Worm (Caenorhabditis elegans) whole organism, L4 larva: ENCODE data around the gene cnk-1.
A peak's percentile ranks its signal among the peaks of the same experiment; 100 is the strongest.

Experiments
- F26F4.8 ChIP-seq: fragments of 200-800 bp; sonication (Bioruptor generic); conservative IDR thresholded peaks from 2 replicates; pipeline ENCODE4 v1.3.6; 2022; ENCODE audit warnings: missing genetic modification characterization, missing compliant biosample characterization
- F37D6.2 ChIP-seq: sonication (generic microtip); optimal IDR thresholded peaks from 2 replicates; lab custom pipeline; 2016; ENCODE audit warnings: mild to moderate bottlenecking, missing genetic modification characterization, missing compliant biosample characterization
- F49E8.2 ChIP-seq: sonication (generic microtip); optimal IDR thresholded peaks from 2 replicates; lab custom pipeline; 2016; ENCODE audit warnings: missing compliant biosample characterization, mild to moderate bottlenecking, missing genetic modification characterization, borderline replicate concordance
- T26A8.4 ChIP-seq: fragments of 200-800 bp; sonication (Bioruptor generic); IDR thresholded peaks from 2 replicates; pipeline ENCODE4 v1.3.6; 2022; ENCODE audit warnings: missing genetic modification characterization, missing compliant biosample characterization
- Y48G9A.11 ChIP-seq: fragments of 200-800 bp; sonication (Bioruptor generic); IDR thresholded peaks from 2 replicates; pipeline ENCODE4 v1.3.6; 2022; ENCODE audit warnings: missing genetic modification reagents, missing genetic modification characterization, missing compliant biosample characterization
- Y75B8A.6 ChIP-seq: fragments of 200-800 bp; sonication (Bioruptor generic); IDR thresholded peaks from 2 replicates; pipeline ENCODE4 v1.3.6; 2022; ENCODE audit warnings: missing genetic modification reagents, missing genetic modification characterization, missing compliant biosample characterization
- ZK337.2 ChIP-seq: fragments of 200-800 bp; sonication (Bioruptor generic); IDR thresholded peaks from 2 replicates; pipeline ENCODE4 v1.3.6; 2022; ENCODE audit warnings: missing genetic modification reagents, missing genetic modification characterization, missing compliant biosample characterization
- ZK546.5 ChIP-seq, 2 experiments: sonication (generic microtip); optimal IDR thresholded peaks; 2 replicates each; lab custom pipeline; 2017; ENCODE audit warnings: missing biosample characterization in 2 of 2, missing genetic modification characterization in 2 of 2
- aha-1 ChIP-seq: fragments of 150-350 bp; peaks from one replicate; lab custom pipeline; 2014; ENCODE audit warnings: missing biosample characterization, missing genetic modification characterization
- aly-2 ChIP-seq: sonication (generic microtip); optimal IDR thresholded peaks from 2 replicates; lab custom pipeline; 2018; ENCODE audit warnings: missing biosample characterization, missing genetic modification characterization
- attf-4 ChIP-seq: sonication (generic microtip); optimal IDR thresholded peaks from 3 replicates; lab custom pipeline; 2017; ENCODE audit warnings: missing biosample characterization, missing genetic modification characterization
- ceh-20 ChIP-seq: fragments of 200-800 bp; sonication (Bioruptor generic); IDR thresholded peaks from 2 replicates; pipeline ENCODE4 v1.3.6; 2022; ENCODE audit warnings: missing genetic modification reagents, missing genetic modification characterization, missing compliant biosample characterization
- ceh-62 ChIP-seq: sonication (generic microtip); optimal IDR thresholded peaks from 2 replicates; lab custom pipeline; 2017; ENCODE audit warnings: missing biosample characterization, missing genetic modification characterization
- ctbp-1 ChIP-seq: fragments of 200-800 bp; sonication (Bioruptor generic); IDR thresholded peaks from 2 replicates; pipeline ENCODE4 v1.3.6; 2022; ENCODE audit warnings: missing genetic modification reagents, missing genetic modification characterization, missing compliant biosample characterization
- daf-16 ChIP-seq, 3 experiments: sonication (generic microtip); optimal IDR thresholded peaks; 2 replicates each; lab custom pipeline; 2016 to 2017; ENCODE audit warnings: missing genetic modification characterization in 3 of 3, missing genetic modification reagents in 3 of 3, mild to moderate bottlenecking in 2 of 3, missing compliant biosample characterization in 2 of 3, missing biosample characterization in 1 of 3, moderate library complexity in 1 of 3
- daf-19 ChIP-seq: fragments of 200-800 bp; sonication (Bioruptor generic); conservative IDR thresholded peaks from 2 replicates; pipeline ENCODE4 v1.3.6; 2022; ENCODE audit warnings: missing genetic modification characterization, missing compliant biosample characterization
- daf-8 ChIP-seq: fragments of 200-800 bp; sonication (Bioruptor generic); IDR thresholded peaks from 2 replicates; pipeline ENCODE4 v1.3.6; 2022; ENCODE audit warnings: missing genetic modification characterization, missing compliant biosample characterization
- dmd-8 ChIP-seq: fragments of 200-800 bp; sonication (Bioruptor generic); IDR thresholded peaks from 2 replicates; pipeline ENCODE4 v1.3.6; 2022; ENCODE audit warnings: missing genetic modification characterization, missing compliant biosample characterization
- dpl-1 ChIP-seq: fragments of 150-350 bp; optimal IDR thresholded peaks from 2 replicates; lab custom pipeline; 2014; ENCODE audit warnings: missing biosample characterization, missing genetic modification reagents, missing genetic modification characterization
- duxl-1 ChIP-seq: sonication (generic microtip); optimal IDR thresholded peaks from 2 replicates; lab custom pipeline; 2016; ENCODE audit warnings: mild to moderate bottlenecking, missing genetic modification characterization, moderate library complexity, missing compliant biosample characterization; ENCODE audit not compliant: poor library complexity
- dve-1 ChIP-seq: sonication (generic microtip); optimal IDR thresholded peaks from 2 replicates; lab custom pipeline; 2017; ENCODE audit warnings: antibody characterized with exemption, mild to moderate bottlenecking, missing genetic modification characterization, missing compliant biosample characterization; ENCODE audit not compliant: insufficient read depth
- fkh-10 ChIP-seq: fragments of 150-350 bp; optimal IDR thresholded peaks from 2 replicates; lab custom pipeline; 2014; ENCODE audit warnings: missing biosample characterization, missing genetic modification reagents, missing genetic modification characterization
- gei-8 ChIP-seq: fragments of 200-800 bp; sonication (Bioruptor generic); optimal IDR thresholded peaks from 2 replicates; lab custom pipeline; 2018; ENCODE audit warnings: mild to moderate bottlenecking, missing genetic modification characterization, missing compliant biosample characterization
- hmg-1.1 ChIP-seq: fragments of 200-800 bp; sonication (Bioruptor generic); IDR thresholded peaks from 2 replicates; pipeline ENCODE4 v1.3.6; 2022; ENCODE audit warnings: missing genetic modification reagents, missing genetic modification characterization, missing compliant biosample characterization
- jun-1 ChIP-seq: fragments of 150-350 bp; optimal IDR thresholded peaks from 2 replicates; lab custom pipeline; 2014; ENCODE audit warnings: missing biosample characterization, missing genetic modification reagents, missing genetic modification characterization
- lin-1 ChIP-seq: fragments of 200-800 bp; sonication (Bioruptor generic); IDR thresholded peaks from 2 replicates; pipeline ENCODE4 v1.3.6; 2022; ENCODE audit warnings: missing genetic modification reagents, missing genetic modification characterization, missing compliant biosample characterization
- lin-39 ChIP-seq: fragments of 150-350 bp; optimal IDR thresholded peaks from 2 replicates; lab custom pipeline; 2014; ENCODE audit warnings: missing biosample characterization, missing genetic modification reagents, missing genetic modification characterization
- lsy-2 ChIP-seq, 2 experiments: fragments of 150-350 bp in 1 of 2; sonication (generic microtip) in 1 of 2; optimal IDR thresholded peaks; 2 replicates each; lab custom pipeline; 2014 to 2017; ENCODE audit warnings: missing biosample characterization in 2 of 2, missing genetic modification characterization in 2 of 2
- madf-5 ChIP-seq, 2 experiments: fragments of 200-800 bp; sonication (Bioruptor generic); IDR thresholded peaks; 2 replicates each; pipeline ENCODE4 v1.3.6; 2022; ENCODE audit warnings: missing compliant biosample characterization in 2 of 2, missing genetic modification characterization in 2 of 2
- madf-9 ChIP-seq: fragments of 200-800 bp; sonication (Bioruptor generic); conservative IDR thresholded peaks from 2 replicates; pipeline ENCODE4 v1.3.6; 2022; ENCODE audit warnings: missing genetic modification reagents, missing genetic modification characterization, missing compliant biosample characterization
- mdt-29 ChIP-seq: fragments of 200-800 bp; sonication (Bioruptor generic); IDR thresholded peaks from 2 replicates; pipeline ENCODE4 v1.3.6; 2022; ENCODE audit warnings: missing genetic modification reagents, missing genetic modification characterization, missing compliant biosample characterization
- mxl-2 ChIP-seq: fragments of 200-800 bp; sonication (Bioruptor generic); conservative IDR thresholded peaks from 2 replicates; pipeline ENCODE4 v1.3.6; 2022; ENCODE audit warnings: missing genetic modification reagents, missing genetic modification characterization, missing compliant biosample characterization
- nhr-10 ChIP-seq: fragments of 150-350 bp; optimal IDR thresholded peaks from 2 replicates; lab custom pipeline; 2014; ENCODE audit warnings: missing biosample characterization, missing genetic modification characterization
- nhr-102 ChIP-seq: sonication (generic microtip); optimal IDR thresholded peaks from 2 replicates; lab custom pipeline; 2016; ENCODE audit warnings: mild to moderate bottlenecking, missing genetic modification characterization, moderate library complexity, missing compliant biosample characterization
- nhr-11 ChIP-seq: fragments of 150-350 bp; optimal IDR thresholded peaks from 2 replicates; lab custom pipeline; 2014; ENCODE audit warnings: missing biosample characterization, missing genetic modification characterization
- nhr-111 ChIP-seq: fragments of 200-800 bp; sonication (Bioruptor generic); optimal IDR thresholded peaks from 2 replicates; lab custom pipeline; 2018; ENCODE audit warnings: mild to moderate bottlenecking, missing genetic modification characterization, missing compliant biosample characterization
- nhr-237 ChIP-seq: sonication (generic microtip); optimal IDR thresholded peaks from 2 replicates; lab custom pipeline; 2017; ENCODE audit warnings: missing biosample characterization, missing genetic modification characterization
- nhr-25 ChIP-seq: sonication (generic microtip); optimal IDR thresholded peaks from 2 replicates; lab custom pipeline; 2017; ENCODE audit warnings: missing genetic modification characterization, mild to moderate bottlenecking, missing compliant biosample characterization, antibody characterized with exemption, moderate library complexity, borderline replicate concordance; ENCODE audit not compliant: insufficient read depth
- nhr-42 ChIP-seq: fragments of 200-800 bp; sonication (Bioruptor generic); IDR thresholded peaks from 2 replicates; pipeline ENCODE4 v1.3.6; 2022; ENCODE audit warnings: missing genetic modification characterization, missing compliant biosample characterization
- nhr-6 ChIP-seq: fragments of 150-350 bp; optimal IDR thresholded peaks from 2 replicates; lab custom pipeline; 2014; ENCODE audit warnings: missing biosample characterization, missing genetic modification characterization
- nhr-76 ChIP-seq: fragments of 150-350 bp; optimal IDR thresholded peaks from 2 replicates; lab custom pipeline; 2014; ENCODE audit warnings: missing biosample characterization, missing genetic modification characterization
- php-3 ChIP-seq: fragments of 200-800 bp; sonication (Bioruptor generic); IDR thresholded peaks from 2 replicates; pipeline ENCODE4 v1.3.6; 2022; ENCODE audit warnings: missing genetic modification reagents, missing genetic modification characterization, missing compliant biosample characterization
- rbr-2 ChIP-seq: sonication (generic microtip); optimal IDR thresholded peaks from 2 replicates; lab custom pipeline; 2016; ENCODE audit warnings: missing genotype, missing genetic modification characterization, missing compliant biosample characterization
- saeg-2 ChIP-seq: fragments of 200-800 bp; sonication (Bioruptor generic); IDR thresholded peaks from 2 replicates; pipeline ENCODE4 v1.3.6; 2022; ENCODE audit warnings: missing genetic modification reagents, missing genetic modification characterization, missing compliant biosample characterization
- spr-3 ChIP-seq: fragments of 200-800 bp; sonication (Bioruptor generic); optimal IDR thresholded peaks from 2 replicates; lab custom pipeline; 2018; ENCODE audit warnings: mild to moderate bottlenecking, missing genetic modification characterization, missing compliant biosample characterization
- unc-130 ChIP-seq: sonication (generic microtip); optimal IDR thresholded peaks from 2 replicates; lab custom pipeline; 2016; ENCODE audit warnings: missing genetic modification reagents, missing genetic modification characterization, missing compliant biosample characterization
- zag-1 ChIP-seq: fragments of 150-350 bp; optimal IDR thresholded peaks from 2 replicates; lab custom pipeline; 2014; ENCODE audit warnings: missing biosample characterization, missing genetic modification characterization
- zfp-2 ChIP-seq: sonication (generic microtip); optimal IDR thresholded peaks from 2 replicates; lab custom pipeline; 2016; ENCODE audit warnings: mild to moderate bottlenecking, missing genetic modification characterization, missing compliant biosample characterization
- zip-2 ChIP-seq: fragments of 150-350 bp; optimal IDR thresholded peaks from 2 replicates; lab custom pipeline; 2014; ENCODE audit warnings: missing biosample characterization, missing genetic modification characterization
- ztf-11 ChIP-seq: fragments of 150-350 bp; optimal IDR thresholded peaks from 2 replicates; lab custom pipeline; 2014; ENCODE audit warnings: missing biosample characterization, missing genetic modification characterization
- ztf-7 ChIP-seq: fragments of 150-350 bp; optimal IDR thresholded peaks from 2 replicates; lab custom pipeline; 2014; ENCODE audit warnings: missing biosample characterization, missing genetic modification characterization

cnk-1 gene

ce11 chrIII:10270778-10271307 is at the start of gene cnk-1 (continued):
- TF ChIP-seq php-3 (GFP tag; lab: Robert Waterston, UW), result peak; percentile 96
- TF ChIP-seq nhr-6 (tag; lab: Kevin White, UChicago), result peak; percentile 43
- TF ChIP-seq nhr-25 (tag; lab: Kevin White, UChicago), result peak; percentile 48
- TF ChIP-seq daf-19 (GFP tag; lab: Robert Waterston, UW), result no peak
- TF ChIP-seq T26A8.4 (GFP tag; lab: Robert Waterston, UW), result peak; percentile 97
- TF ChIP-seq lin-39 (tag; lab: Kevin White, UChicago), result no peak
- TF ChIP-seq fkh-10 (GFP tag; lab: Kevin White, UChicago), result no peak
- no peak for TF ChIP-seq nhr-237
- TF ChIP-seq duxl-1 (tag; lab: Kevin White, UChicago), result peak; percentile 64
- peak; percentile 96 for TF ChIP-seq Y48G9A.11 (GFP tag; lab: Robert Waterston, UW)
- TF ChIP-seq daf-8 (GFP tag; lab: Robert Waterston, UW), result 0 out of 2 replicates have a peak, but pooled peaks have one; percentile 11
- peak; percentile 52 for TF ChIP-seq dpl-1 (GFP tag; lab: Kevin White, UChicago)
- peak; percentile 94 for TF ChIP-seq unc-130 (GFP tag; lab: Kevin White, UChicago)
- no peak for TF ChIP-seq ZK546.5 (tag; optimal IDR thresholded peaks at IDR 0.05; lab: Kevin White, UChicago)
- TF ChIP-seq mdt-29 (GFP tag; lab: Robert Waterston, UW), result peak; percentile 94
- TF ChIP-seq hmg-1.1, result peak; percentile 99
- TF ChIP-seq nhr-10, result no peak
- TF ChIP-seq saeg-2 (GFP tag; lab: Robert Waterston, UW), result peak; percentile 72; the same call in 1 of the 2 replicates
- no peak for TF ChIP-seq nhr-111
- 0 out of 2 replicates have a peak, but pooled peaks have one; percentile 53 for TF ChIP-seq Y75B8A.6 (GFP tag; lab: Robert Waterston, UW)
- TF ChIP-seq ceh-62 (tag; lab: Kevin White, UChicago), result no peak
- no peak for TF ChIP-seq attf-4 (tag; lab: Kevin White, UChicago)
- no peak for TF ChIP-seq daf-16 (GFP tag; optimal IDR thresholded peaks at IDR 0.05; lab: Kevin White, UChicago)
- peak; percentile 57 for TF ChIP-seq daf-16 (tag; optimal IDR thresholded peaks at IDR 0.05; lab: Kevin White, UChicago)
- TF ChIP-seq zag-1 (tag; lab: Kevin White, UChicago), result no peak
- peak; percentile 99 for TF ChIP-seq ZK337.2 (GFP tag; lab: Robert Waterston, UW)
- peak; percentile 88 for TF ChIP-seq mxl-2 (GFP tag; lab: Robert Waterston, UW)
- TF ChIP-seq madf-9 (GFP tag; lab: Robert Waterston, UW), result peak; percentile 99
- TF ChIP-seq zfp-2, result no peak
- peak; percentile 94 for TF ChIP-seq lin-1 (GFP tag; lab: Robert Waterston, UW)
- TF ChIP-seq nhr-76, result no peak
- no peak for TF ChIP-seq ztf-7 (tag; lab: Kevin White, UChicago)
- peak; percentile 44 for TF ChIP-seq spr-3
- TF ChIP-seq lsy-2 (tag; optimal IDR thresholded peaks at IDR 0.05; lab: Kevin White, UChicago), result peak in 1 of 2 experiments; percentile 82
- peak; percentile 94 to 95 for TF ChIP-seq madf-5 (GFP tag; IDR thresholded peaks at IDR 0.05; lab: Robert Waterston, UW)
- TF ChIP-seq nhr-11 (tag; lab: Kevin White, UChicago), result peak; percentile 1
- peak; percentile 86 for TF ChIP-seq rbr-2 (tag; lab: Kevin White, UChicago)
- TF ChIP-seq gei-8 (GFP tag; lab: Kevin White, UChicago), result no peak
- TF ChIP-seq F49E8.2 (tag; lab: Kevin White, UChicago), result peak; percentile 76
- peak; percentile 74 for TF ChIP-seq F37D6.2 (tag; lab: Kevin White, UChicago)
- TF ChIP-seq aly-2 (tag; lab: Kevin White, UChicago), result no peak
- peak; percentile 97 for TF ChIP-seq ctbp-1 (GFP tag; lab: Robert Waterston, UW)
- no peak for TF ChIP-seq jun-1 (tag; lab: Kevin White, UChicago)
- peak; percentile 85 for TF ChIP-seq dmd-8 (GFP tag; lab: Robert Waterston, UW)
- TF ChIP-seq dve-1 (tag; lab: Kevin White, UChicago), result peak; percentile 62
- TF ChIP-seq nhr-102, result peak; percentile 81
- TF ChIP-seq zip-2 (tag; lab: Kevin White, UChicago), result no peak
- no peak for TF ChIP-seq F26F4.8 (GFP tag; lab: Robert Waterston, UW)
- TF ChIP-seq ceh-20 (GFP tag; lab: Robert Waterston, UW), result peak; percentile 98
- TF ChIP-seq nhr-42 (GFP tag; lab: Robert Waterston, UW), result peak; percentile 97
- no peak for TF ChIP-seq ztf-11
- TF ChIP-seq aha-1 (tag; lab: Kevin White, UChicago), result peak; percentile 26
